Worm (Caenorhabditis elegans) whole organism, early embryonic: ENCODE measurements around the gene php-3.

Source experiments
- ama-1 ChIP-seq: fragments of 150-350 bp; optimal IDR thresholded peaks from 2 replicates; lab custom pipeline; 2014
- ceh-36 ChIP-seq: sonication (generic microtip); optimal IDR thresholded peaks from 2 replicates; lab custom pipeline; 2016; ENCODE audit warnings: missing genetic modification characterization, inconsistent platforms, missing compliant biosample characterization
- hmbx-1 ChIP-seq: sonication (generic microtip); optimal IDR thresholded peaks from 2 replicates; lab custom pipeline; 2016; ENCODE audit warnings: mild to moderate bottlenecking, missing genetic modification characterization, missing compliant biosample characterization
- pes-1 ChIP-seq: fragments of 200-800 bp; sonication (Bioruptor generic); IDR thresholded peaks from 2 replicates; pipeline ENCODE4 v1.3.6; 2022; ENCODE audit warnings: missing genetic modification reagents, missing genetic modification characterization, missing compliant biosample characterization

ce11 chrIII:12063934-12064333 lies 13.4 kb downstream of the php-3 start:
- no peak for TF ChIP-seq ceh-36 (tag; lab: Kevin White, UChicago)
- no peak for TF ChIP-seq hmbx-1 (tag; lab: Kevin White, UChicago)
- TF ChIP-seq pes-1 = no peak
- no peak for TF ChIP-seq ama-1 (lab: Kevin White, UChicago)
